Fruit fly (Drosophila melanogaster): ENCODE data around the gene CG8679.

DNA sequence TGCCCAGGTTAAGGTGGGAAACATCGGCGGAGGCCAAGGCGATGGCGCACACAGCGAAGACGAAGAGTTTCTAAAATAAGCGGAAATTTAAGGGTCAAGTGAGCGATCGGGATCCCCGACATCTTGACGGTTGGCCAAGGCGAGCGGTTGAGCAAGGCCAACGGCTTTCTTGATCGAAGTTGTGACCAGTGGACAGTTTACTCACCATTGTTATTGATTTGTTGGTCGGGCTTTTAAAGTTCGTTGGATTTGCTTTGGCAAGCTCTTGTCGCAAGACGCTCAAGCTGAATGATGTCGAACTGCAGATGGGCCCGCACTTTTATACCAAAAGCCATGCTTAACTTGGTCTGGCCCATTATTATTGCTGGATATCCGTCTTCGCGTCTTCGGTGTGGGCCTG lies 15.1 kb upstream of the CG8679 start:
- TF ChIP-seq CG8478 (optimal IDR thresholded peaks at IDR 0.05), result no peak
- TF ChIP-seq CTCF (optimal IDR thresholded peaks at IDR 0.05), result no peak
